Worm (Caenorhabditis elegans) whole organism, late embryonic: ENCODE results near the gene F37A8.1.

Experiments
- ceh-24 ChIP-seq: sonication (generic microtip); optimal IDR thresholded peaks from 2 replicates; lab custom pipeline; 2016; ENCODE audit warnings: mild to moderate bottlenecking, missing genetic modification characterization, missing compliant biosample characterization
- dve-1 ChIP-seq: sonication (generic microtip); optimal IDR thresholded peaks from 2 replicates; lab custom pipeline; 2017; ENCODE audit warnings: antibody characterized with exemption, mild to moderate bottlenecking, missing genetic modification characterization, missing compliant biosample characterization
- nhr-11 ChIP-seq: fragments of 150-350 bp; optimal IDR thresholded peaks from 2 replicates; lab custom pipeline; 2014; ENCODE audit warnings: missing biosample characterization, missing genetic modification characterization
- pha-4 ChIP-seq: fragments of 150-350 bp; optimal IDR thresholded peaks from 2 replicates; lab custom pipeline; 2018; ENCODE audit warnings: missing biosample characterization, missing genetic modification reagents, missing genetic modification characterization
- pqm-1 ChIP-seq: sonication (generic microtip); optimal IDR thresholded peaks from 2 replicates; lab custom pipeline; 2016; ENCODE audit warnings: missing genetic modification characterization, missing compliant biosample characterization
- rnt-1 ChIP-seq: sonication (generic microtip); optimal IDR thresholded peaks from 2 replicates; lab custom pipeline; 2016; ENCODE audit warnings: missing genetic modification characterization, missing compliant biosample characterization
- sox-2 ChIP-seq: fragments of 200-800 bp; sonication (Bioruptor generic); IDR thresholded peaks from 2 replicates; pipeline ENCODE4 v1.3.6; 2022; ENCODE audit warnings: missing genetic modification reagents, missing genetic modification characterization, missing compliant biosample characterization
- syd-9 ChIP-seq: sonication (generic microtip); optimal IDR thresholded peaks from 2 replicates; lab custom pipeline; 2016; ENCODE audit warnings: mild to moderate bottlenecking, missing genetic modification characterization, moderate library complexity, missing compliant biosample characterization
- tbx-7 ChIP-seq: sonication (generic microtip); optimal IDR thresholded peaks from 2 replicates; lab custom pipeline; 2016; ENCODE audit warnings: missing genotype, missing genetic modification characterization, missing compliant biosample characterization
- unc-86 ChIP-seq: sonication (generic microtip); optimal IDR thresholded peaks from 2 replicates; lab custom pipeline; 2016; ENCODE audit warnings: missing genetic modification characterization, missing compliant biosample characterization
- ztf-16 ChIP-seq: sonication (generic microtip); optimal IDR thresholded peaks from 2 replicates; lab custom pipeline; 2017; ENCODE audit warnings: missing genetic modification characterization, missing compliant biosample characterization

ce11 chrIII:3974503-3974902, 46.3 kb downstream of the F37A8.1 start:
- no peak for TF ChIP-seq pha-4 (tag; lab: Kevin White, UChicago)
- TF ChIP-seq tbx-7 (tag; lab: Kevin White, UChicago) = no peak
- no peak for TF ChIP-seq syd-9
- TF ChIP-seq dve-1 (tag; lab: Kevin White, UChicago) = no peak
- no peak for TF ChIP-seq unc-86
- TF ChIP-seq pqm-1 (tag; lab: Kevin White, UChicago) = no peak
- no peak for TF ChIP-seq ceh-24 (tag; lab: Kevin White, UChicago)
- no peak for TF ChIP-seq sox-2
- TF ChIP-seq nhr-11 = no peak
- no peak for TF ChIP-seq ztf-16 (tag; lab: Kevin White, UChicago)
- no peak for TF ChIP-seq rnt-1 (tag; lab: Kevin White, UChicago)
